Worm (Caenorhabditis elegans) whole organism, L2 larva: ENCODE data around the gene srbc-23.
A peak's percentile ranks its signal among the peaks of the same experiment; 100 is the strongest.

ENCODE experiments used
- C34F6.9 ChIP-seq: fragments of 150-350 bp; optimal IDR thresholded peaks from 2 replicates; lab custom pipeline; 2014; ENCODE audit warnings: missing biosample characterization, missing genetic modification characterization
- F13H6.1 ChIP-seq: sonication (generic microtip); optimal IDR thresholded peaks from 2 replicates; lab custom pipeline; 2016; ENCODE audit warnings: missing genetic modification characterization, missing compliant biosample characterization
- R02D3.7 ChIP-seq: fragments of 150-350 bp; optimal IDR thresholded peaks from 2 replicates; lab custom pipeline; 2014; ENCODE audit warnings: missing biosample characterization, missing genetic modification characterization
- Y55F3AM.14 ChIP-seq: fragments of 200-800 bp; sonication (Bioruptor generic); optimal IDR thresholded peaks from 2 replicates; lab custom pipeline; 2018; ENCODE audit warnings: mild to moderate bottlenecking, missing genetic modification characterization, missing compliant biosample characterization
- ZK546.5 ChIP-seq: sonication (generic microtip); optimal IDR thresholded peaks from 2 replicates; lab custom pipeline; 2017; ENCODE audit warnings: missing biosample characterization, missing genetic modification characterization
- alr-1 ChIP-seq: fragments of 150-350 bp; optimal IDR thresholded peaks from 2 replicates; lab custom pipeline; 2014; ENCODE audit warnings: missing biosample characterization, missing genetic modification characterization
- aly-2 ChIP-seq: fragments of 150-350 bp; optimal IDR thresholded peaks from 2 replicates; lab custom pipeline; 2014; ENCODE audit warnings: missing biosample characterization, missing genetic modification characterization
- ama-1 ChIP-seq: fragments of 150-350 bp; optimal IDR thresholded peaks from 2 replicates; lab custom pipeline; 2018; ENCODE audit warnings: inconsistent platforms
- blmp-1 ChIP-seq: sonication (generic microtip); optimal IDR thresholded peaks from 2 replicates; lab custom pipeline; 2017; ENCODE audit warnings: missing genetic modification characterization, mild to moderate bottlenecking, missing compliant biosample characterization, antibody characterized with exemption, moderate library complexity; ENCODE audit not compliant: insufficient read depth
- ceh-16 ChIP-seq: fragments of 150-350 bp; optimal IDR thresholded peaks from 2 replicates; lab custom pipeline; 2014; ENCODE audit warnings: missing biosample characterization, missing genetic modification characterization
- ceh-82 ChIP-seq: fragments of 150-350 bp; optimal IDR thresholded peaks from 2 replicates; lab custom pipeline; 2014; ENCODE audit warnings: missing biosample characterization, missing genetic modification characterization
- crh-2 ChIP-seq: sonication (generic microtip); optimal IDR thresholded peaks from 2 replicates; lab custom pipeline; 2017; ENCODE audit warnings: missing biosample characterization, missing genetic modification characterization
- dmd-4 ChIP-seq: sonication (generic microtip); optimal IDR thresholded peaks from 2 replicates; lab custom pipeline; 2017; ENCODE audit warnings: missing biosample characterization, missing genetic modification characterization
- egl-27 ChIP-seq: sonication (generic microtip); optimal IDR thresholded peaks from 3 replicates; lab custom pipeline; 2017; ENCODE audit warnings: missing biosample characterization, missing genetic modification reagents, missing genetic modification characterization
- elt-1 ChIP-seq: fragments of 150-350 bp; optimal IDR thresholded peaks from 2 replicates; lab custom pipeline; 2014; ENCODE audit warnings: missing biosample characterization, missing genetic modification characterization
- elt-3 ChIP-seq: sonication (generic microtip); optimal IDR thresholded peaks from 2 replicates; lab custom pipeline; 2017; ENCODE audit warnings: missing biosample characterization, missing genetic modification characterization
- fos-1 ChIP-seq: fragments of 150-350 bp; optimal IDR thresholded peaks from 2 replicates; lab custom pipeline; 2014; ENCODE audit warnings: missing biosample characterization, missing genetic modification characterization
- gmeb-1 ChIP-seq: fragments of 150-350 bp; optimal IDR thresholded peaks from 2 replicates; lab custom pipeline; 2014; ENCODE audit warnings: missing biosample characterization, missing genetic modification characterization
- lin-11 ChIP-seq: fragments of 150-350 bp; sonication (generic microtip); optimal IDR thresholded peaks from 2 replicates; lab custom pipeline; 2014; ENCODE audit warnings: missing biosample characterization, missing genetic modification characterization, inconsistent platforms, mixed read lengths
- lin-13 ChIP-seq: fragments of 150-350 bp; optimal IDR thresholded peaks from 2 replicates; lab custom pipeline; 2014; ENCODE audit warnings: missing biosample characterization, missing genetic modification reagents, missing genetic modification characterization
- lin-39 ChIP-seq: fragments of 150-350 bp; optimal IDR thresholded peaks from 2 replicates; lab custom pipeline; 2014; ENCODE audit warnings: missing biosample characterization, missing genetic modification reagents, missing genetic modification characterization
- lsy-2 ChIP-seq, 2 experiments: fragments of 150-350 bp in 1 of 2; sonication (generic microtip) in 1 of 2; optimal IDR thresholded peaks; 2 replicates each; lab custom pipeline; 2014 to 2017; ENCODE audit warnings: missing biosample characterization in 2 of 2, missing genetic modification characterization in 2 of 2
- mab-5 ChIP-seq: fragments of 150-350 bp; optimal IDR thresholded peaks from 2 replicates; lab custom pipeline; 2014; ENCODE audit warnings: missing biosample characterization, missing genetic modification characterization
- mbf-1 ChIP-seq: sonication (generic microtip); optimal IDR thresholded peaks from 2 replicates; lab custom pipeline; 2017; ENCODE audit warnings: missing biosample characterization, missing genetic modification characterization
- mdl-1 ChIP-seq, 2 experiments: fragments of 150-350 bp in 1 of 2; sonication (generic microtip) in 1 of 2; optimal IDR thresholded peaks; 2 replicates each; lab custom pipeline; 2017; ENCODE audit warnings: missing biosample characterization in 2 of 2, missing genetic modification characterization in 2 of 2
- nhr-10 ChIP-seq: sonication (generic microtip); optimal IDR thresholded peaks from 2 replicates; lab custom pipeline; 2017; ENCODE audit warnings: missing biosample characterization, missing genetic modification characterization
- nhr-11 ChIP-seq: fragments of 150-350 bp; optimal IDR thresholded peaks from 2 replicates; lab custom pipeline; 2014; ENCODE audit warnings: missing biosample characterization, missing genetic modification characterization
- nhr-12 ChIP-seq: fragments of 150-350 bp; optimal IDR thresholded peaks from 2 replicates; lab custom pipeline; 2014; ENCODE audit warnings: missing biosample characterization, missing genetic modification characterization
- nhr-129 ChIP-seq: fragments of 150-350 bp; optimal IDR thresholded peaks from 2 replicates; lab custom pipeline; 2014; ENCODE audit warnings: missing biosample characterization, missing genetic modification characterization
- nhr-21 ChIP-seq: fragments of 150-350 bp; optimal IDR thresholded peaks from 2 replicates; lab custom pipeline; 2014; ENCODE audit warnings: missing biosample characterization, missing genetic modification characterization
- nhr-23 ChIP-seq: fragments of 150-350 bp; optimal IDR thresholded peaks from 2 replicates; lab custom pipeline; 2014; ENCODE audit warnings: missing biosample characterization, missing genetic modification reagents, missing genetic modification characterization
- nhr-237 ChIP-seq: fragments of 150-350 bp; optimal IDR thresholded peaks from 2 replicates; lab custom pipeline; 2014; ENCODE audit warnings: missing biosample characterization, missing genetic modification characterization
- nhr-25 ChIP-seq: fragments of 150-350 bp; sonication (generic microtip); optimal IDR thresholded peaks from 3 replicates; lab custom pipeline; 2014; ENCODE audit warnings: missing biosample characterization, missing genetic modification characterization
- nhr-6 ChIP-seq: fragments of 150-350 bp; optimal IDR thresholded peaks from 2 replicates; lab custom pipeline; 2014; ENCODE audit warnings: missing biosample characterization, missing genetic modification characterization
- nhr-77 ChIP-seq: fragments of 150-350 bp; optimal IDR thresholded peaks from 2 replicates; lab custom pipeline; 2014; ENCODE audit warnings: missing biosample characterization, missing genetic modification characterization
- peb-1 ChIP-seq: fragments of 150-350 bp; optimal IDR thresholded peaks from 2 replicates; lab custom pipeline; 2014; ENCODE audit warnings: missing biosample characterization, missing genetic modification characterization
- sem-4 ChIP-seq: fragments of 150-350 bp; optimal IDR thresholded peaks from 2 replicates; lab custom pipeline; 2014; ENCODE audit warnings: missing biosample characterization, missing genetic modification reagents, missing genetic modification characterization
- skn-1 ChIP-seq: sonication (generic microtip); optimal IDR thresholded peaks from 2 replicates; lab custom pipeline; 2017; ENCODE audit warnings: missing biosample characterization, missing genetic modification characterization
- sma-3 ChIP-seq: sonication (generic microtip); optimal IDR thresholded peaks from 2 replicates; lab custom pipeline; 2016; ENCODE audit warnings: missing genetic modification reagents, missing genetic modification characterization, missing compliant biosample characterization
- sma-9 ChIP-seq, 2 experiments: fragments of 150-350 bp in 1 of 2; sonication (generic microtip) in 1 of 2; optimal IDR thresholded peaks; 2 replicates each; lab custom pipeline; 2014 to 2016; ENCODE audit warnings: missing genetic modification characterization in 2 of 2, mild to moderate bottlenecking in 1 of 2, missing biosample characterization in 1 of 2, missing compliant biosample characterization in 1 of 2, missing genetic modification reagents in 1 of 2, moderate library complexity in 1 of 2
- snpc-4 ChIP-seq: fragments of 150-350 bp; optimal IDR thresholded peaks from 2 replicates; lab custom pipeline; 2014; ENCODE audit warnings: missing biosample characterization, missing genetic modification characterization
- unc-39 ChIP-seq: fragments of 150-350 bp; optimal IDR thresholded peaks from 2 replicates; lab custom pipeline; 2014; ENCODE audit warnings: missing biosample characterization, missing genetic modification characterization
- unc-55 ChIP-seq: fragments of 150-350 bp; sonication (generic microtip); optimal IDR thresholded peaks from 3 replicates; lab custom pipeline; 2014; ENCODE audit warnings: missing biosample characterization, missing genetic modification reagents, missing genetic modification characterization
- unc-62 ChIP-seq: fragments of 150-350 bp; optimal IDR thresholded peaks from 2 replicates; lab custom pipeline; 2014; ENCODE audit warnings: missing biosample characterization, missing genetic modification reagents, missing genetic modification characterization
- zag-1 ChIP-seq: fragments of 150-350 bp; optimal IDR thresholded peaks from 2 replicates; lab custom pipeline; 2014; ENCODE audit warnings: missing biosample characterization, missing genetic modification characterization
- ztf-1 ChIP-seq: fragments of 200-800 bp; sonication (Bioruptor generic); conservative IDR thresholded peaks from 2 replicates; pipeline ENCODE4 v1.3.6; 2022; ENCODE audit warnings: missing genetic modification characterization, missing compliant biosample characterization
- ztf-11 ChIP-seq: sonication (generic microtip); optimal IDR thresholded peaks from 2 replicates; lab custom pipeline; 2017; ENCODE audit warnings: missing biosample characterization, missing genetic modification characterization
- ztf-4 ChIP-seq: fragments of 150-350 bp; optimal IDR thresholded peaks from 2 replicates; lab custom pipeline; 2014; ENCODE audit warnings: missing biosample characterization, missing genetic modification characterization

The srbc-23 gene

ce11 chrV:2134340-2134739 lies 19.0 kb upstream of the srbc-23 start:
- TF ChIP-seq mab-5 (no peak), ZK546.5 (tag; lab: Kevin White, UChicago) (no peak), elt-1 (tag; lab: Kevin White, UChicago) (no peak), aly-2 (no peak), F13H6.1 (tag; lab: Kevin White, UChicago) (peak; percentile 53), C34F6.9 (tag; lab: Kevin White, UChicago) (no peak), sma-9 (GFP tag; optimal IDR thresholded peaks at IDR 0.05; lab: Kevin White, UChicago) (peak; percentile 52), sma-9 (tag; optimal IDR thresholded peaks at IDR 0.05; lab: Kevin White, UChicago) (no peak), lin-13 (GFP tag; lab: Kevin White, UChicago) (no peak), ztf-4 (no peak), lsy-2 (tag; optimal IDR thresholded peaks at IDR 0.05; lab: Kevin White, UChicago) (peak in 1 of 2 experiments; percentile 23), nhr-237 (tag; lab: Kevin White, UChicago) (no peak), lin-39 (no peak), gmeb-1 (tag; lab: Kevin White, UChicago) (no peak), nhr-129 (tag; lab: Kevin White, UChicago) (no peak), ceh-16 (tag; lab: Kevin White, UChicago) (no peak), unc-55 (GFP tag; lab: Kevin White, UChicago) (no peak), nhr-10 (no peak), ztf-1 (no peak), fos-1 (tag; lab: Kevin White, UChicago) (no peak), Y55F3AM.14 (GFP tag; lab: Kevin White, UChicago) (peak; percentile 26), ama-1 (lab: Kevin White, UChicago) (no peak), unc-39 (tag; lab: Kevin White, UChicago) (no peak), nhr-77 (no peak), egl-27 (tag; lab: Kevin White, UChicago) (no peak), sma-3 (GFP tag; lab: Kevin White, UChicago) (no peak), ztf-11 (tag; lab: Kevin White, UChicago) (no peak), blmp-1 (no peak), nhr-25 (tag; lab: Kevin White, UChicago) (no peak), sem-4 (peak; percentile 43)

- TF ChIP-seq nhr-12 (tag; lab: Kevin White, UChicago) (no peak), unc-55 (GFP tag; lab: Kevin White, UChicago) (no peak), peb-1 (no peak), fos-1 (tag; lab: Kevin White, UChicago) (peak; percentile 42), ama-1 (lab: Kevin White, UChicago) (no peak), C34F6.9 (tag; lab: Kevin White, UChicago) (peak; percentile 24), nhr-129 (tag; lab: Kevin White, UChicago) (peak; percentile 87), nhr-237 (tag; lab: Kevin White, UChicago) (no peak), ztf-1 (no peak), aly-2 (no peak), mdl-1 (tag; optimal IDR thresholded peaks at IDR 0.05; lab: Kevin White, UChicago) (peak; percentile 20 to 44), egl-27 (tag; lab: Kevin White, UChicago) (no peak), lin-13 (GFP tag; lab: Kevin White, UChicago) (no peak), nhr-23 (tag; lab: Kevin White, UChicago) (no peak), alr-1 (tag; lab: Kevin White, UChicago) (no peak), sma-9 (GFP tag; optimal IDR thresholded peaks at IDR 0.05; lab: Kevin White, UChicago) (peak; percentile 71), sma-9 (tag; optimal IDR thresholded peaks at IDR 0.05; lab: Kevin White, UChicago) (no peak), unc-62 (GFP tag; lab: Kevin White, UChicago) (no peak), nhr-6 (no peak), lin-11 (peak; percentile 31), sma-3 (GFP tag; lab: Kevin White, UChicago) (no peak), mbf-1 (tag; lab: Kevin White, UChicago) (no peak), nhr-11 (tag; lab: Kevin White, UChicago) (no peak), R02D3.7 (tag; lab: Kevin White, UChicago) (no peak), nhr-77 (no peak), mab-5 (no peak), elt-3 (tag; lab: Kevin White, UChicago) (no peak), ztf-11 (tag; lab: Kevin White, UChicago) (no peak), zag-1 (peak; percentile 5), skn-1 (tag; lab: Kevin White, UChicago) (no peak), dmd-4 (no peak), unc-39 (tag; lab: Kevin White, UChicago) (no peak), ztf-4 (no peak), nhr-10 (no peak), ZK546.5 (tag; lab: Kevin White, UChicago) (no peak), elt-1 (tag; lab: Kevin White, UChicago) (no peak), lsy-2 (tag; optimal IDR thresholded peaks at IDR 0.05; lab: Kevin White, UChicago) (peak in 1 of 2 experiments; percentile 11), ceh-16 (tag; lab: Kevin White, UChicago) (no peak), F13H6.1 (tag; lab: Kevin White, UChicago) (peak; percentile 36), Y55F3AM.14 (GFP tag; lab: Kevin White, UChicago) (no peak), lin-39 (no peak), nhr-21 (tag; lab: Kevin White, UChicago) (peak; percentile 25), ceh-82 (no peak), nhr-25 (tag; lab: Kevin White, UChicago) (peak; percentile 3), snpc-4 (tag; lab: Kevin White, UChicago) (no peak), sem-4 (no peak), crh-2 (tag; lab: Kevin White, UChicago) (no peak), gmeb-1 (tag; lab: Kevin White, UChicago) (no peak), blmp-1 (no peak)
- TF ChIP-seq, all 48 proteins: peak for 11
Observed at ce11 chrV:2135323-2135722, 18.1 kb upstream of the srbc-23 start.
